Worm (Caenorhabditis elegans) whole organism, young adult: Measurements from ENCODE around the gene str-102.

Source experiments
- B0035.1 ChIP-seq: sonication (generic microtip); optimal IDR thresholded peaks from 2 replicates; lab custom pipeline; 2016; ENCODE audit warnings: missing genetic modification characterization, mild to moderate bottlenecking, missing compliant biosample characterization, missing genotype, missing genetic modification reagents
- bed-2 ChIP-seq: fragments of 200-800 bp; sonication (Bioruptor generic); IDR thresholded peaks from 2 replicates; pipeline ENCODE4 v1.3.6; 2022; ENCODE audit warnings: missing genetic modification reagents, missing genetic modification characterization, missing compliant biosample characterization
- hmg-20 ChIP-seq: fragments of 200-800 bp; sonication (Bioruptor generic); IDR thresholded peaks from 2 replicates; pipeline ENCODE4 v1.3.6; 2022; ENCODE audit warnings: missing genetic modification reagents, missing genetic modification characterization, missing compliant biosample characterization
- let-526 ChIP-seq: fragments of 200-800 bp; sonication (Bioruptor generic); IDR thresholded peaks from 2 replicates; pipeline ENCODE4 v1.3.6; 2022; ENCODE audit warnings: missing genetic modification reagents, missing genetic modification characterization, missing compliant biosample characterization
- lin-54 ChIP-seq: fragments of 200-800 bp; sonication (Bioruptor generic); optimal IDR thresholded peaks from 2 replicates; lab custom pipeline; 2018; ENCODE audit warnings: mild to moderate bottlenecking, missing genetic modification characterization, missing compliant biosample characterization
- nhr-90 ChIP-seq: sonication (generic microtip); optimal IDR thresholded peaks from 2 replicates; lab custom pipeline; 2016; ENCODE audit warnings: missing genotype, mild to moderate bottlenecking, missing genetic modification characterization, missing compliant biosample characterization
- unc-62 ChIP-seq: fragments of 150-350 bp; optimal IDR thresholded peaks from 2 replicates; lab custom pipeline; 2014; ENCODE audit warnings: missing biosample characterization, missing genetic modification reagents, missing genetic modification characterization

DNA sequence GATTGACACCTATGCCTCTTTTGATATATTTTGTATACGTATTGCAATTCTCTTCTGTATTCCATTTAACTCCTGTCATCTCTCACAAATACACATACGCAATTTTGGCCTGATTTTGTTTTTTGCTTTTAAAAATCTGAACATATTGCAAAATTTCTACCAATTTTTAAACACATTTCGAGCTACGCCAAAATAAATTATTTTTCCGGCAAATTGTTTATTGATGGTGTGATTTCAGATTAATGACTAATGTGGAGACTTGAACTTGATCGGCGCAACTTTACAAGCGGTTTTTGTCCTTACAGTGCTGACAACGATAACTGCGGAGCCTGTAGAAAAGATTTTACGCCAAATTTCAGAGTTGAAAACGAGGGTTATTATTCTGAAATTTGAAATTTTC, 12.3 kb downstream of the str-102 start:
- TF ChIP-seq unc-62 (GFP tag; lab: Kevin White, UChicago), result no peak
- TF ChIP-seq hmg-20, result no peak
- TF ChIP-seq lin-54 (GFP tag; lab: Kevin White, UChicago), result no peak
- no peak for TF ChIP-seq bed-2
- no peak for TF ChIP-seq B0035.1 (tag; lab: Kevin White, UChicago)
- no peak for TF ChIP-seq nhr-90 (tag; lab: Kevin White, UChicago)
- no peak for TF ChIP-seq let-526 (GFP tag; lab: Robert Waterston, UW)
